Fruit fly (Drosophila melanogaster): ENCODE results near the gene HP1D3csd.

The HP1D3csd gene

DNA sequence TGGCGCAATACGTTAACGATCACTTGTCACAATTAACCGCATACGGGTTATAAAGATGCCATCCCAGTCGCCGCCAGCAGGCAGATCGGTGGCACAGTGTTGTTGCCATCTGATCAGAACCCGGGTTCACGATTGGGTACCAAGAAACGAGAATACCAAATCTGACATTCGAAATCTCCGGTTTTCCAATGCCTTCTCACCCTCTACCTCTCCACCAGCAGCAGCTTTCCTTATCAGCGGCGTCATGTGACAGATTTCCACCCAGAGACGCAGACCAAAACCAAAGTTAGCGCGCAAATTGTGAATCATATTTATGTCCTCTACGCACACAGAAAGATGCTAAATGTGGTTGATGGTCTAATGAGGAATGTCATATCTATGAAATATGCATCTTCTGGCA is 48.6 kb downstream of the HP1D3csd start:
- TF ChIP-seq usp (GFP tag; optimal IDR thresholded peaks at IDR 0.05) (no peak), EcR (GFP tag; optimal IDR thresholded peaks at IDR 0.05) (no peak), psq (optimal IDR thresholded peaks at IDR 0.05) (no peak), pan (optimal IDR thresholded peaks at IDR 0.05) (no peak), CG8478 (optimal IDR thresholded peaks at IDR 0.05) (no peak), Dll (optimal IDR thresholded peaks at IDR 0.05) (no peak)

DNA sequence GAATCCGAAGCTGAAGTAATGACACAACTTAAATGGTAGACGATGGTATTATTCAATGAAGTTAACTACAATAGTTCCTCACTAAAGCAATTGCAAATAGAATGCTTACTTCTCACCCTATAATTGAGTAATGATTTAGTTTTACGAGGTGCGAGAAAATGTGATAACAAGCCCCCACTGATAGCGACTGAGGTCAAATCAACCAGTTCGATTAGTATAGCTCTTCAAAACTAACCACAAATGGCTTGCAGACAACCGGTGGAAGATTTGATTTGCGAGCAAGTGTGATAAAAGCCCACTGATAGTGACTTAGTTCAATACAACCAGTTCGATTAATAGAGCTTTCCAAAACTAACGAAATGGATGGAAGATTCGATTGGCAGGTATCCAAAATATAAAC is 49.4 kb downstream of the HP1D3csd start:
- no peak for TF ChIP-seq psq (optimal IDR thresholded peaks at IDR 0.05)
- no peak for TF ChIP-seq usp (GFP tag; optimal IDR thresholded peaks at IDR 0.05)
- TF ChIP-seq pan (optimal IDR thresholded peaks at IDR 0.05), result no peak
- no peak for TF ChIP-seq Dll (optimal IDR thresholded peaks at IDR 0.05)
- TF ChIP-seq EcR (GFP tag; optimal IDR thresholded peaks at IDR 0.05), result no peak
- TF ChIP-seq CG8478 (optimal IDR thresholded peaks at IDR 0.05), result no peak

DNA sequence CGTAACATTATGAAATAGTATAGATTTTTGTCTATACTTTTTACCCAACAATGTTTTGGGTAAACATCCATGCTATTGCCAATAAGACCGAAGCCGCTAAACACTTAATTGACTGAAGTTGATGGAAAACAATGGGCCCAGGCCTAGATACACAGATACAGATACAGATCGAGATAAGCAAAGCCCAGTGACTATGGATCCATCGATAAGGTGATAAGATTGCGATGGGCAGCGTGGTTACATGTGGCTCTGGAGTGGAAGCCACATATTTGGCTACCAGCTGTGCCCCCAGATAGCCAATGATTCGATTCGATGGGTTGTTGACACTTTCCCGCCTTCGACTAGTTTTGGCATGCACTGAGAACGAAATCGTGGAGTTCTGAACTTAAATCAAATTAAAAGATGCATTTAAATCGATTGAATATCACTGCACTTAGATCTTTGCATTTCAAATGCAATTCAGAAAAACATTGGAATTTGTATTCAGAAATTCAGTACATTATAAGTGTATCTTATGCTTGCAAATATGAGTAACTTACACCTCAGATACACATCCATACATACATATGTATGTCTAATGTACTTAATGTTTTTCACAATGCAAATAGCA is 50.3 kb downstream of the HP1D3csd start:
- TF ChIP-seq pan (optimal IDR thresholded peaks at IDR 0.05) (no peak), EcR (GFP tag; optimal IDR thresholded peaks at IDR 0.05) (no peak), Dll (optimal IDR thresholded peaks at IDR 0.05) (no peak), usp (GFP tag; optimal IDR thresholded peaks at IDR 0.05) (no peak), CG8478 (optimal IDR thresholded peaks at IDR 0.05) (no peak), psq (optimal IDR thresholded peaks at IDR 0.05) (no peak)

Data from whole organism.